Worm (Caenorhabditis elegans) whole organism, L1 larva: ENCODE data around the gene F43G6.16.

ENCODE experiments used
- C16A3.4 ChIP-seq: fragments of 150-350 bp; optimal IDR thresholded peaks from 2 replicates; lab custom pipeline; 2014; ENCODE audit warnings: missing biosample characterization, missing genetic modification characterization
- C34B4.2 ChIP-seq: sonication (generic microtip); optimal IDR thresholded peaks from 2 replicates; lab custom pipeline; 2017; ENCODE audit warnings: mild to moderate bottlenecking, missing genetic modification characterization, missing compliant biosample characterization
- F16B12.6 ChIP-seq: fragments of 150-350 bp; optimal IDR thresholded peaks from 2 replicates; lab custom pipeline; 2014; ENCODE audit warnings: missing biosample characterization, missing genetic modification characterization
- Y116A8C.19 ChIP-seq: sonication (generic microtip); optimal IDR thresholded peaks from 2 replicates; lab custom pipeline; 2016; ENCODE audit warnings: missing compliant biosample characterization, missing genetic modification characterization, borderline replicate concordance
- alr-1 ChIP-seq: fragments of 200-800 bp; sonication (Bioruptor generic); optimal IDR thresholded peaks from 2 replicates; lab custom pipeline; 2018; ENCODE audit warnings: borderline replicate concordance, mild to moderate bottlenecking, missing genetic modification characterization, missing compliant biosample characterization
- aly-2 ChIP-seq: fragments of 150-350 bp; optimal IDR thresholded peaks from 2 replicates; lab custom pipeline; 2014; ENCODE audit warnings: missing biosample characterization, missing genetic modification characterization
- ama-1 ChIP-seq: fragments of 150-350 bp; optimal IDR thresholded peaks from 2 replicates; lab custom pipeline; 2014
- ceh-63 ChIP-seq: fragments of 200-800 bp; sonication (Bioruptor generic); optimal IDR thresholded peaks from 2 replicates; lab custom pipeline; 2018; ENCODE audit warnings: mild to moderate bottlenecking, missing genetic modification characterization, missing compliant biosample characterization
- ceh-88 ChIP-seq: fragments of 200-800 bp; sonication (Bioruptor generic); IDR thresholded peaks from 2 replicates; pipeline ENCODE4 v1.3.6; 2022; ENCODE audit warnings: missing genetic modification characterization, missing compliant biosample characterization
- ces-1 ChIP-seq: fragments of 150-350 bp; optimal IDR thresholded peaks from 2 replicates; lab custom pipeline; 2014; ENCODE audit warnings: missing biosample characterization, missing genetic modification reagents, missing genetic modification characterization
- dsc-1 ChIP-seq: sonication (generic microtip); optimal IDR thresholded peaks from 2 replicates; lab custom pipeline; 2016; ENCODE audit warnings: mild to moderate bottlenecking, missing genetic modification characterization, missing compliant biosample characterization
- efl-1 ChIP-seq, 4 experiments: fragments of 150-350 bp; optimal IDR thresholded peaks in 3 of 4; peaks in 1 of 4; 1 replicate in 1 of 4; 2 replicates in 3 of 4; lab custom pipeline; 2014; ENCODE audit warnings: missing biosample characterization in 2 of 4, missing genetic modification characterization in 2 of 4, missing genetic modification reagents in 2 of 4
- efl-3 ChIP-seq: fragments of 200-800 bp; sonication (Bioruptor generic); optimal IDR thresholded peaks from 2 replicates; lab custom pipeline; 2018; ENCODE audit warnings: mild to moderate bottlenecking, missing genetic modification characterization, missing compliant biosample characterization
- egl-13 ChIP-seq: sonication (generic microtip); optimal IDR thresholded peaks from 2 replicates; lab custom pipeline; 2016; ENCODE audit warnings: missing genotype, missing genetic modification reagents, missing genetic modification characterization, missing compliant biosample characterization
- egl-27 ChIP-seq, 2 experiments: fragments of 150-350 bp in 1 of 2; sonication (generic microtip); optimal IDR thresholded peaks; 3 replicates each; lab custom pipeline; 2017 to 2018; ENCODE audit warnings: missing biosample characterization in 2 of 2, missing genetic modification characterization in 2 of 2, missing genetic modification reagents in 2 of 2
- elt-2 ChIP-seq: sonication (generic microtip); optimal IDR thresholded peaks from 2 replicates; lab custom pipeline; 2016; ENCODE audit warnings: missing genetic modification characterization, mild to moderate bottlenecking, inconsistent platforms, missing compliant biosample characterization, missing genetic modification reagents
- elt-3 ChIP-seq, 6 experiments: fragments of 150-350 bp in 1 of 6; sonication (generic microtip); optimal IDR thresholded peaks; 2 replicates each; lab custom pipeline; 2017 to 2018; ENCODE audit warnings: missing biosample characterization in 6 of 6, missing genetic modification characterization in 6 of 6, inconsistent platforms in 1 of 6
- ets-5 ChIP-seq: fragments of 200-800 bp; sonication (Bioruptor generic); IDR thresholded peaks from 2 replicates; pipeline ENCODE4 v1.3.6; 2022; ENCODE audit warnings: missing genetic modification characterization, missing compliant biosample characterization
- fkh-8 ChIP-seq: sonication (generic microtip); optimal IDR thresholded peaks from 2 replicates; lab custom pipeline; 2016; ENCODE audit warnings: mild to moderate bottlenecking, missing genetic modification characterization, missing compliant biosample characterization
- grh-1 ChIP-seq: fragments of 200-800 bp; sonication (Bioruptor generic); IDR thresholded peaks from 2 replicates; pipeline ENCODE4 v1.3.6; 2022; ENCODE audit warnings: missing genetic modification reagents, missing genetic modification characterization, missing compliant biosample characterization
- hlh-17 ChIP-seq: fragments of 200-800 bp; sonication (Bioruptor generic); optimal IDR thresholded peaks from 2 replicates; lab custom pipeline; 2018; ENCODE audit warnings: missing genetic modification characterization, mild to moderate bottlenecking, missing compliant biosample characterization, moderate library complexity, borderline replicate concordance
- irx-1 ChIP-seq: sonication (generic microtip); optimal IDR thresholded peaks from 2 replicates; lab custom pipeline; 2016; ENCODE audit warnings: missing genetic modification characterization, missing compliant biosample characterization
- jun-1 ChIP-seq: fragments of 150-350 bp; optimal IDR thresholded peaks from 2 replicates; lab custom pipeline; 2014; ENCODE audit warnings: missing biosample characterization, missing genetic modification reagents, missing genetic modification characterization
- lin-13 ChIP-seq: fragments of 150-350 bp; optimal IDR thresholded peaks from 2 replicates; lab custom pipeline; 2014; ENCODE audit warnings: missing biosample characterization, missing genetic modification reagents, missing genetic modification characterization
- lin-15B ChIP-seq: fragments of 150-350 bp; sonication (generic microtip); optimal IDR thresholded peaks from 3 replicates; lab custom pipeline; 2014; ENCODE audit warnings: missing biosample characterization, missing genetic modification characterization
- lin-35 ChIP-seq, 2 experiments: fragments of 150-350 bp; optimal IDR thresholded peaks; 2 replicates each; lab custom pipeline; 2014; ENCODE audit warnings: missing biosample characterization in 2 of 2, missing genetic modification characterization in 2 of 2, missing genetic modification reagents in 2 of 2
- lin-39 ChIP-seq: fragments of 150-350 bp; optimal IDR thresholded peaks from 2 replicates; lab custom pipeline; 2014; ENCODE audit warnings: missing biosample characterization, missing genetic modification reagents, missing genetic modification characterization
- lir-3 ChIP-seq: sonication (generic microtip); optimal IDR thresholded peaks from 2 replicates; lab custom pipeline; 2016; ENCODE audit warnings: mild to moderate bottlenecking, missing genetic modification characterization, moderate library complexity, missing compliant biosample characterization; ENCODE audit not compliant: poor library complexity
- mab-9 ChIP-seq: fragments of 200-800 bp; sonication (Bioruptor generic); IDR thresholded peaks from 2 replicates; pipeline ENCODE4 v1.3.6; 2022; ENCODE audit warnings: missing genetic modification reagents, missing genetic modification characterization, missing compliant biosample characterization
- mdl-1 ChIP-seq, 2 experiments: fragments of 150-350 bp; optimal IDR thresholded peaks; 2 replicates each; lab custom pipeline; 2014 to 2017; ENCODE audit warnings: missing biosample characterization in 2 of 2, missing genetic modification characterization in 2 of 2, inconsistent platforms in 1 of 2
- mef-2 ChIP-seq: fragments of 150-350 bp; optimal IDR thresholded peaks from 2 replicates; lab custom pipeline; 2014; ENCODE audit warnings: missing biosample characterization, missing genetic modification characterization
- mep-1 ChIP-seq: fragments of 150-350 bp; optimal IDR thresholded peaks from 2 replicates; lab custom pipeline; 2014; ENCODE audit warnings: missing biosample characterization, missing genetic modification characterization
- nhr-11 ChIP-seq: fragments of 150-350 bp; optimal IDR thresholded peaks from 2 replicates; lab custom pipeline; 2014; ENCODE audit warnings: missing biosample characterization, missing genetic modification characterization
- nhr-19 ChIP-seq: fragments of 200-800 bp; sonication (Bioruptor generic); conservative IDR thresholded peaks from 2 replicates; pipeline ENCODE4 v1.3.6; 2022; ENCODE audit warnings: missing genetic modification characterization, missing compliant biosample characterization
- nhr-237 ChIP-seq: fragments of 150-350 bp; optimal IDR thresholded peaks from 2 replicates; lab custom pipeline; 2014; ENCODE audit warnings: missing biosample characterization, missing genetic modification characterization
- nhr-76 ChIP-seq: sonication (generic microtip); optimal IDR thresholded peaks from 2 replicates; lab custom pipeline; 2017; ENCODE audit warnings: missing biosample characterization, missing genetic modification characterization
- nhr-77 ChIP-seq: fragments of 150-350 bp; optimal IDR thresholded peaks from 2 replicates; lab custom pipeline; 2014; ENCODE audit warnings: missing biosample characterization, missing genetic modification characterization
- nhr-85 ChIP-seq: sonication (generic microtip); peaks from one replicate; lab custom pipeline; 2016; ENCODE audit warnings: missing genetic modification characterization, inconsistent platforms, missing compliant biosample characterization
- nhr-90 ChIP-seq: sonication (generic microtip); optimal IDR thresholded peaks from 2 replicates; lab custom pipeline; 2016; ENCODE audit warnings: mild to moderate bottlenecking, missing genetic modification characterization, missing compliant biosample characterization; ENCODE audit not compliant: poor library complexity
- pqm-1 ChIP-seq: sonication (generic microtip); optimal IDR thresholded peaks from 3 replicates; lab custom pipeline; 2017; ENCODE audit warnings: missing biosample characterization, missing genetic modification characterization
- rnt-1 ChIP-seq: sonication (generic microtip); optimal IDR thresholded peaks from 2 replicates; lab custom pipeline; 2016; ENCODE audit warnings: mild to moderate bottlenecking, missing genetic modification characterization, moderate library complexity, missing compliant biosample characterization
- skn-1 ChIP-seq: fragments of 150-350 bp; optimal IDR thresholded peaks from 2 replicates; lab custom pipeline; 2014; ENCODE audit warnings: missing biosample characterization, missing genetic modification characterization
- snpc-4 ChIP-seq: fragments of 150-350 bp; optimal IDR thresholded peaks from 2 replicates; lab custom pipeline; 2014; ENCODE audit warnings: missing biosample characterization, missing genetic modification characterization
- snu-23 ChIP-seq: sonication (generic microtip); optimal IDR thresholded peaks from 2 replicates; lab custom pipeline; 2016; ENCODE audit warnings: missing genetic modification characterization, missing compliant biosample characterization
- sox-4 ChIP-seq: sonication (generic microtip); optimal IDR thresholded peaks from 2 replicates; lab custom pipeline; 2016; ENCODE audit warnings: missing genetic modification characterization, missing compliant biosample characterization
- tlp-1 ChIP-seq: fragments of 150-350 bp; optimal IDR thresholded peaks from 2 replicates; lab custom pipeline; 2014; ENCODE audit warnings: missing biosample characterization, missing genetic modification characterization
- unc-30 ChIP-seq: sonication (generic microtip); optimal IDR thresholded peaks from 2 replicates; lab custom pipeline; 2017; ENCODE audit warnings: missing biosample characterization, missing genetic modification characterization
- unc-62 ChIP-seq: fragments of 150-350 bp; optimal IDR thresholded peaks from 2 replicates; lab custom pipeline; 2014; ENCODE audit warnings: missing biosample characterization, missing genetic modification reagents, missing genetic modification characterization
- unc-86 ChIP-seq: sonication (generic microtip); optimal IDR thresholded peaks from 2 replicates; lab custom pipeline; 2016; ENCODE audit warnings: missing genetic modification characterization, missing compliant biosample characterization
- unc-98 ChIP-seq: fragments of 200-800 bp; sonication (Bioruptor generic); IDR thresholded peaks from 2 replicates; pipeline ENCODE4 v1.3.6; 2022; ENCODE audit warnings: missing genetic modification characterization, missing compliant biosample characterization
- xbp-1 ChIP-seq: sonication (generic microtip); optimal IDR thresholded peaks from 2 replicates; lab custom pipeline; 2016; ENCODE audit warnings: missing genetic modification characterization, missing compliant biosample characterization
- ztf-4 ChIP-seq: fragments of 150-350 bp; optimal IDR thresholded peaks from 2 replicates; lab custom pipeline; 2014; ENCODE audit warnings: missing biosample characterization, missing genetic modification characterization

The F43G6.16 gene

ce11 chrII:11751615-11752174 is 30.7 kb downstream of the F43G6.16 start (continued):
- peak; percentile 30 for TF ChIP-seq xbp-1 (tag; lab: Kevin White, UChicago)
- TF ChIP-seq C34B4.2 (tag; lab: Kevin White, UChicago) = no peak
- TF ChIP-seq ces-1 (GFP tag; lab: Kevin White, UChicago) = no peak
- peak in 1 of 2 experiments; percentile 0 for TF ChIP-seq efl-1 (optimal IDR thresholded peaks at IDR 0.05; lab: Kevin White, UChicago)
- peak in 1 of 2 experiments; percentile 51 for TF ChIP-seq efl-1 (GFP tag; optimal IDR thresholded peaks at IDR 0.05 in 1 of 2; lab: Kevin White, UChicago)
- TF ChIP-seq nhr-90 (tag; lab: Kevin White, UChicago) = no peak
- no peak for TF ChIP-seq nhr-85
- TF ChIP-seq jun-1 = no peak
- TF ChIP-seq pqm-1 (tag; lab: Kevin White, UChicago) = no peak
- TF ChIP-seq egl-13 (tag; lab: Kevin White, UChicago) = no peak
- TF ChIP-seq egl-27 (tag; optimal IDR thresholded peaks at IDR 0.05; lab: Kevin White, UChicago) = no peak
- TF ChIP-seq mef-2 (tag; lab: Kevin White, UChicago) = no peak
- no peak for TF ChIP-seq nhr-77 (tag; lab: Kevin White, UChicago)
- no peak for TF ChIP-seq lir-3 (tag; lab: Kevin White, UChicago)
- TF ChIP-seq ceh-88 = no peak
- TF ChIP-seq nhr-19 = no peak
- no peak for TF ChIP-seq ets-5
- TF ChIP-seq fkh-8 = peak; percentile 0
- TF ChIP-seq Y116A8C.19 = no peak
- TF ChIP-seq aly-2 (tag; lab: Kevin White, UChicago) = no peak
- no peak for TF ChIP-seq dsc-1 (tag; lab: Kevin White, UChicago)
- no peak for TF ChIP-seq unc-98 (GFP tag; lab: Robert Waterston, UW)
- no peak for TF ChIP-seq ceh-63 (GFP tag; lab: Kevin White, UChicago)
- no peak for TF ChIP-seq sox-4 (tag; lab: Kevin White, UChicago)
- TF ChIP-seq irx-1 (tag; lab: Kevin White, UChicago) = no peak
- TF ChIP-seq elt-3 (tag; optimal IDR thresholded peaks at IDR 0.05; lab: Kevin White, UChicago) = no peak
- TF ChIP-seq mep-1 (tag; lab: Kevin White, UChicago) = peak; percentile 7
- peak; percentile 34 for TF ChIP-seq unc-86 (tag; lab: Kevin White, UChicago)
- TF ChIP-seq grh-1 (GFP tag; lab: Robert Waterston, UW) = no peak
- TF ChIP-seq unc-62 (GFP tag; lab: Kevin White, UChicago) = no peak
- no peak for TF ChIP-seq rnt-1
- no peak for TF ChIP-seq snpc-4
- TF ChIP-seq F16B12.6 (tag; lab: Kevin White, UChicago) = no peak
- no peak for TF ChIP-seq lin-13
- TF ChIP-seq nhr-237 = no peak
- TF ChIP-seq C16A3.4 (tag; lab: Kevin White, UChicago) = no peak
- no peak for TF ChIP-seq alr-1 (tag; lab: Kevin White, UChicago)
- TF ChIP-seq ztf-4 = no peak
- no peak for TF ChIP-seq mab-9 (GFP tag; lab: Robert Waterston, UW)
- no peak for TF ChIP-seq unc-30
- TF ChIP-seq snu-23 (GFP tag; lab: Kevin White, UChicago) = no peak
- no peak for TF ChIP-seq lin-35 (GFP tag; optimal IDR thresholded peaks at IDR 0.05; lab: Kevin White, UChicago)
- no peak for TF ChIP-seq mdl-1 (tag; optimal IDR thresholded peaks at IDR 0.05; lab: Kevin White, UChicago)

- TF ChIP-seq skn-1 (tag; lab: Kevin White, UChicago) (peak; percentile 69), lin-39 (tag; lab: Kevin White, UChicago) (peak; percentile 8), F16B12.6 (tag; lab: Kevin White, UChicago) (peak; percentile 25), elt-2 (tag; lab: Kevin White, UChicago) (peak; percentile 53), ama-1 (lab: Kevin White, UChicago) (peak; percentile 39), unc-30 (no peak), snpc-4 (peak; percentile 53), nhr-76 (tag; lab: Kevin White, UChicago) (peak; percentile 29), hlh-17 (GFP tag; lab: Kevin White, UChicago) (no peak), nhr-90 (tag; lab: Kevin White, UChicago) (peak; percentile 56), lin-13 (peak; percentile 59), nhr-11 (tag; lab: Kevin White, UChicago) (no peak), efl-3 (GFP tag; lab: Kevin White, UChicago) (no peak), tlp-1 (tag; lab: Kevin White, UChicago) (no peak), C16A3.4 (tag; lab: Kevin White, UChicago) (peak; percentile 75), lin-15B (tag; lab: Kevin White, UChicago) (peak; percentile 38), snu-23 (GFP tag; lab: Kevin White, UChicago) (peak; percentile 90), mdl-1 (tag; optimal IDR thresholded peaks at IDR 0.05; lab: Kevin White, UChicago) (peak in 1 of 2 experiments; percentile 54)
Observed at ce11 chrII:11749490-11750172, 32.8 kb downstream of the F43G6.16 start.
